Fruit fly (Drosophila melanogaster) whole organism, pupa: ENCODE data around the gene CG2961.

Experiments used
- CG17806 ChIP-seq: fragments of 200-800 bp; sonication (Bioruptor generic); optimal IDR thresholded peaks from 2 replicates; lab custom pipeline; 2018; ENCODE audit warnings: missing biosample characterization, mild to moderate bottlenecking, missing genetic modification characterization, moderate library complexity
- EcR ChIP-seq: fragments of 200-800 bp; sonication (Bioruptor generic); optimal IDR thresholded peaks from 3 replicates; lab custom pipeline; 2019; ENCODE audit warnings: missing biosample characterization, missing genetic modification characterization, mild to moderate bottlenecking, moderate library complexity, missing genetic modification reagents
- Ets98B ChIP-seq: fragments of 200-800 bp; sonication (Bioruptor generic); IDR thresholded peaks from 2 replicates; pipeline ENCODE4 v1.3.6; 2022; ENCODE audit warnings: missing biosample characterization, missing genetic modification characterization
- rn ChIP-seq: fragments of 200-800 bp; sonication (Bioruptor generic); IDR thresholded peaks from 2 replicates; pipeline ENCODE4 v1.3.6; 2022; ENCODE audit warnings: missing biosample characterization, missing genetic modification characterization

dm6 chrX:10202595-10202994, 30.3 kb downstream of the CG2961 start:
- TF ChIP-seq rn (GFP tag; lab: Robert Waterston, UW) = no peak
- TF ChIP-seq Ets98B (GFP tag; lab: Robert Waterston, UW) = no peak
- no peak for TF ChIP-seq EcR (GFP tag; lab: Kevin White, UChicago)
- TF ChIP-seq CG17806 = peak; percentile 58
